Worm (Caenorhabditis elegans) whole organism, mixed stage, embryonic: ENCODE measurements around the gene K07E3.2.
A peak's percentile ranks its signal among the peaks of the same experiment; 100 is the strongest.

ENCODE experiments used
- M03D4.4 ChIP-seq: sonication (generic microtip); optimal IDR thresholded peaks from 2 replicates; lab custom pipeline; 2017; ENCODE audit warnings: mild to moderate bottlenecking, missing genetic modification characterization, missing compliant biosample characterization
- bed-3 ChIP-seq: fragments of 200-800 bp; sonication (Bioruptor generic); optimal IDR thresholded peaks from 3 replicates; lab custom pipeline; 2018; ENCODE audit warnings: mild to moderate bottlenecking, missing genetic modification characterization, moderate library complexity, missing compliant biosample characterization
- blmp-1 ChIP-seq: fragments of 150-350 bp; optimal IDR thresholded peaks from 2 replicates; lab custom pipeline; 2014; ENCODE audit warnings: missing biosample characterization, missing genetic modification characterization
- ceh-39 ChIP-seq: fragments of 150-350 bp; optimal IDR thresholded peaks from 2 replicates; lab custom pipeline; 2014; ENCODE audit warnings: missing biosample characterization, missing genetic modification characterization
- ceh-43 ChIP-seq: fragments of 200-800 bp; sonication (Bioruptor generic); optimal IDR thresholded peaks from 2 replicates; lab custom pipeline; 2018; ENCODE audit warnings: mild to moderate bottlenecking, missing genetic modification characterization, moderate library complexity, missing compliant biosample characterization
- ceh-83 ChIP-seq: fragments of 200-800 bp; sonication (Bioruptor generic); optimal IDR thresholded peaks from 2 replicates; lab custom pipeline; 2018; ENCODE audit warnings: mild to moderate bottlenecking, missing genetic modification characterization, missing compliant biosample characterization
- ces-1 ChIP-seq: fragments of 150-350 bp; optimal IDR thresholded peaks from 2 replicates; lab custom pipeline; 2014; ENCODE audit warnings: missing biosample characterization, missing genetic modification reagents, missing genetic modification characterization
- cnd-1 ChIP-seq: fragments of 200-800 bp; sonication (Bioruptor generic); optimal IDR thresholded peaks from 2 replicates; lab custom pipeline; 2018; ENCODE audit warnings: mild to moderate bottlenecking, missing genetic modification characterization, missing compliant biosample characterization
- drap-1 ChIP-seq: fragments of 200-800 bp; sonication (Bioruptor generic); optimal IDR thresholded peaks from 3 replicates; lab custom pipeline; 2018; ENCODE audit warnings: mild to moderate bottlenecking, missing genetic modification characterization, missing compliant biosample characterization
- elt-1 ChIP-seq: sonication (generic microtip); optimal IDR thresholded peaks from 2 replicates; lab custom pipeline; 2017; ENCODE audit warnings: missing genetic modification characterization, mild to moderate bottlenecking, missing compliant biosample characterization, antibody characterized with exemption, moderate library complexity, borderline replicate concordance; ENCODE audit not compliant: insufficient read depth
- elt-3 ChIP-seq: fragments of 150-350 bp; optimal IDR thresholded peaks from 2 replicates; lab custom pipeline; 2014; ENCODE audit warnings: missing biosample characterization, missing genetic modification characterization
- flh-1 ChIP-seq: fragments of 200-800 bp; sonication (Bioruptor generic); optimal IDR thresholded peaks from 2 replicates; lab custom pipeline; 2018; ENCODE audit warnings: mild to moderate bottlenecking, missing genetic modification characterization, moderate library complexity, missing compliant biosample characterization
- ham-2 ChIP-seq: fragments of 200-800 bp; sonication (Bioruptor generic); optimal IDR thresholded peaks from 2 replicates; lab custom pipeline; 2018; ENCODE audit warnings: mild to moderate bottlenecking, missing genetic modification characterization, missing compliant biosample characterization
- hlh-1 ChIP-seq: fragments of 150-350 bp; optimal IDR thresholded peaks from 2 replicates; lab custom pipeline; 2014; ENCODE audit warnings: missing biosample characterization, missing genetic modification reagents, missing genetic modification characterization
- lin-13 ChIP-seq: fragments of 150-350 bp; optimal IDR thresholded peaks from 2 replicates; lab custom pipeline; 2014; ENCODE audit warnings: missing biosample characterization, missing genetic modification characterization
- lin-32 ChIP-seq: fragments of 200-800 bp; sonication (Bioruptor generic); optimal IDR thresholded peaks from 2 replicates; lab custom pipeline; 2018; ENCODE audit warnings: mild to moderate bottlenecking, missing genetic modification characterization, missing compliant biosample characterization
- lsy-2 ChIP-seq: fragments of 150-350 bp; optimal IDR thresholded peaks from 2 replicates; lab custom pipeline; 2014; ENCODE audit warnings: missing biosample characterization, missing genetic modification characterization
- mab-5 ChIP-seq: fragments of 150-350 bp; optimal IDR thresholded peaks from 2 replicates; lab custom pipeline; 2014; ENCODE audit warnings: missing biosample characterization, missing genetic modification characterization
- mep-1 ChIP-seq: fragments of 150-350 bp; optimal IDR thresholded peaks from 2 replicates; lab custom pipeline; 2017; ENCODE audit warnings: missing biosample characterization, missing genetic modification reagents, missing genetic modification characterization, inconsistent platforms
- mls-2 ChIP-seq: sonication (generic microtip); optimal IDR thresholded peaks from 2 replicates; lab custom pipeline; 2016; ENCODE audit warnings: mild to moderate bottlenecking, missing genetic modification characterization, moderate library complexity, missing compliant biosample characterization
- nhr-12 ChIP-seq: fragments of 150-350 bp; optimal IDR thresholded peaks from 2 replicates; lab custom pipeline; 2014; ENCODE audit warnings: missing biosample characterization, missing genetic modification characterization
- nhr-2 ChIP-seq: fragments of 150-350 bp; optimal IDR thresholded peaks from 2 replicates; lab custom pipeline; 2014; ENCODE audit warnings: missing biosample characterization, missing genetic modification characterization
- nhr-237 ChIP-seq: fragments of 150-350 bp; optimal IDR thresholded peaks from 2 replicates; lab custom pipeline; 2014; ENCODE audit warnings: missing biosample characterization, missing genetic modification characterization
- nhr-28 ChIP-seq: fragments of 150-350 bp; optimal IDR thresholded peaks from 2 replicates; lab custom pipeline; 2014; ENCODE audit warnings: missing biosample characterization, missing genetic modification characterization
- nhr-76 ChIP-seq: sonication (generic microtip); optimal IDR thresholded peaks from 2 replicates; lab custom pipeline; 2017; ENCODE audit warnings: missing biosample characterization, missing genetic modification characterization
- pha-4 ChIP-seq: fragments of 150-350 bp; optimal IDR thresholded peaks from 2 replicates; lab custom pipeline; 2018; ENCODE audit warnings: missing biosample characterization, missing genetic modification reagents, missing genetic modification characterization
- sem-2 ChIP-seq: fragments of 200-800 bp; sonication (Bioruptor generic); optimal IDR thresholded peaks from 2 replicates; lab custom pipeline; 2018; ENCODE audit warnings: mild to moderate bottlenecking, missing genetic modification characterization, missing compliant biosample characterization
- snpc-4 ChIP-seq: fragments of 150-350 bp; optimal IDR thresholded peaks from 2 replicates; lab custom pipeline; 2014; ENCODE audit warnings: missing biosample characterization, missing genetic modification characterization
- sptf-1 ChIP-seq: sonication (generic microtip); optimal IDR thresholded peaks from 2 replicates; lab custom pipeline; 2017; ENCODE audit warnings: mild to moderate bottlenecking, missing genetic modification characterization, moderate library complexity, missing compliant biosample characterization
- tbx-8 ChIP-seq: fragments of 200-800 bp; sonication (Bioruptor generic); optimal IDR thresholded peaks from 2 replicates; lab custom pipeline; 2018; ENCODE audit warnings: mild to moderate bottlenecking, missing genetic modification characterization, moderate library complexity, missing compliant biosample characterization
- unc-120 ChIP-seq: sonication (generic microtip); optimal IDR thresholded peaks from 2 replicates; lab custom pipeline; 2017; ENCODE audit warnings: missing genetic modification characterization, missing compliant biosample characterization; ENCODE audit not compliant: poor library complexity, severe bottlenecking
- unc-39 ChIP-seq: fragments of 150-350 bp; optimal IDR thresholded peaks from 2 replicates; lab custom pipeline; 2014; ENCODE audit warnings: missing biosample characterization, missing genetic modification characterization
- unc-62 ChIP-seq: fragments of 150-350 bp; optimal IDR thresholded peaks from 2 replicates; lab custom pipeline; 2014; ENCODE audit warnings: missing biosample characterization, missing genetic modification reagents, missing genetic modification characterization
- zip-8 ChIP-seq: fragments of 150-350 bp; optimal IDR thresholded peaks from 2 replicates; lab custom pipeline; 2014; ENCODE audit warnings: missing biosample characterization, missing genetic modification characterization
- ztf-11 ChIP-seq: fragments of 150-350 bp; optimal IDR thresholded peaks from 2 replicates; lab custom pipeline; 2014; ENCODE audit warnings: missing biosample characterization, missing genetic modification characterization

The K07E3.2 gene

DNA sequence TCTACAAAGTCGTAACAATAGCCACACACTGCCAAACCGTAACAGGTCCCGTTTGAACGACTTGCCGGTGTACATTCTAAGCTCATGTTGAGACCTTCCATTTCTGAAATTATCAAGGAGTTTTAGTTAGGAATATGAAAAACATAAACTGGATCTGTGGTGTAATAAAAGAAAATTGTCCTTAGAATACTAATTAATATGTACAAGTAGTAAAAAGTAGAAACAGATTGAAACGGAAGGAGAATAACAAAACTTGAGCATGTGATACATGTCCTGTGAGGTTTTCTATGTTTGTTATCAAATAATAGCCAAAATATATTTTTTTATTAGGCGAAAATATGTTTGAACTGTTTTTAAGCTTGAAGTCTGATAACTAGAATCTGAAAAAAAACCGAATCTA lies 25.4 kb downstream of the K07E3.2 start, which contains the start of gene frpr-1:
Gene frpr-1, minus strand, starts transcription at position 101 of the 400 bp plus-strand sequence.
- TF ChIP-seq nhr-237 (no peak), tbx-8 (GFP tag; lab: Kevin White, UChicago) (no peak), cnd-1 (tag; lab: Kevin White, UChicago) (no peak), bed-3 (GFP tag; lab: Kevin White, UChicago) (no peak), unc-39 (tag; lab: Kevin White, UChicago) (no peak)

- TF ChIP-seq tbx-8 (GFP tag; lab: Kevin White, UChicago), result no peak
- no peak for TF ChIP-seq cnd-1 (tag; lab: Kevin White, UChicago)
- TF ChIP-seq nhr-76 (tag; lab: Kevin White, UChicago), result no peak
- no peak for TF ChIP-seq ceh-43 (GFP tag; lab: Kevin White, UChicago)
- TF ChIP-seq ceh-39, result peak; percentile 93
- no peak for TF ChIP-seq mab-5 (tag; lab: Kevin White, UChicago)
- no peak for TF ChIP-seq ces-1
- no peak for TF ChIP-seq elt-3 (tag; lab: Kevin White, UChicago)
- no peak for TF ChIP-seq snpc-4 (tag; lab: Kevin White, UChicago)
- TF ChIP-seq ceh-83 (GFP tag; lab: Kevin White, UChicago), result no peak
- TF ChIP-seq mep-1 (tag; lab: Kevin White, UChicago), result peak; percentile 56
- peak; percentile 19 for TF ChIP-seq nhr-237
- peak; percentile 80 for TF ChIP-seq pha-4
- TF ChIP-seq sptf-1, result no peak
- no peak for TF ChIP-seq M03D4.4 (tag; lab: Kevin White, UChicago)
- no peak for TF ChIP-seq sem-2 (GFP tag; lab: Kevin White, UChicago)
- TF ChIP-seq hlh-1, result peak; percentile 64
- no peak for TF ChIP-seq elt-1 (tag; lab: Kevin White, UChicago)
- TF ChIP-seq lsy-2, result no peak
- no peak for TF ChIP-seq mls-2 (tag; lab: Kevin White, UChicago)
- no peak for TF ChIP-seq unc-39 (tag; lab: Kevin White, UChicago)
- TF ChIP-seq blmp-1, result no peak
- no peak for TF ChIP-seq nhr-28 (tag; lab: Kevin White, UChicago)
- TF ChIP-seq drap-1 (GFP tag; lab: Kevin White, UChicago), result no peak
- no peak for TF ChIP-seq ztf-11 (tag; lab: Kevin White, UChicago)
- TF ChIP-seq ham-2 (GFP tag; lab: Kevin White, UChicago), result peak; percentile 1
- no peak for TF ChIP-seq nhr-2 (tag; lab: Kevin White, UChicago)
- TF ChIP-seq unc-120 (tag; lab: Kevin White, UChicago), result peak; percentile 10
- TF ChIP-seq unc-62, result peak; percentile 20
- no peak for TF ChIP-seq bed-3 (GFP tag; lab: Kevin White, UChicago)
- no peak for TF ChIP-seq flh-1 (GFP tag; lab: Kevin White, UChicago)
- no peak for TF ChIP-seq lin-13 (tag; lab: Kevin White, UChicago)
- no peak for TF ChIP-seq lin-32 (GFP tag; lab: Kevin White, UChicago)
- TF ChIP-seq zip-8 (tag; lab: Kevin White, UChicago), result no peak
- no peak for TF ChIP-seq nhr-12 (tag; lab: Kevin White, UChicago)
Measured at ce11 chrX:8136276-8136891, 32.3 kb downstream of the K07E3.2 start, which contains the start of gene C02B8.6. TSS of gene C02B8.6 (minus strand) at chrX:8136326.

DNA sequence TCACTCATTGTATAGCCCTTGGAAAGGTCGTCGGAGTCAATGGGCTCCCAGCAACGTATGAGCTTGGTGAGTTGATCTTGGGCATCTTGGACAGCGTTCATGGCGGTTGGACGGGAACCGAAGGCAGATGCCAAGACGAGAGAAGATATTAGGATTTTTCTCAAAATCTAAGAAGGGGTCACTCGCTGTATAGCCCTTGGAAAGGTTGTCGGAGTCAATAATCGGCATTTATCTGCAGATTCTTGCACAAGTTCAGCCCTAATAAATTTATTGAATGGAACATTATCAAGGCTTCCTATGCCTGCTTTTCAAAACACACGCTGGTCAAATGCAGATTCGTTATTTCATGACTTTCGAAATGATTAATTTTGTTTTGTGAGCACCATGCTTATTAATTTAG lies 33.7 kb downstream of the K07E3.2 start, which contains the start of gene C02B8.7:
Gene C02B8.7, minus strand, starts transcription at position 101 of the 400 bp plus-strand sequence.
- no peak for TF ChIP-seq mls-2 (tag; lab: Kevin White, UChicago)
- TF ChIP-seq ces-1, result no peak
- no peak for TF ChIP-seq ceh-39
- no peak for TF ChIP-seq elt-3 (tag; lab: Kevin White, UChicago)
- no peak for TF ChIP-seq nhr-76 (tag; lab: Kevin White, UChicago)

DNA sequence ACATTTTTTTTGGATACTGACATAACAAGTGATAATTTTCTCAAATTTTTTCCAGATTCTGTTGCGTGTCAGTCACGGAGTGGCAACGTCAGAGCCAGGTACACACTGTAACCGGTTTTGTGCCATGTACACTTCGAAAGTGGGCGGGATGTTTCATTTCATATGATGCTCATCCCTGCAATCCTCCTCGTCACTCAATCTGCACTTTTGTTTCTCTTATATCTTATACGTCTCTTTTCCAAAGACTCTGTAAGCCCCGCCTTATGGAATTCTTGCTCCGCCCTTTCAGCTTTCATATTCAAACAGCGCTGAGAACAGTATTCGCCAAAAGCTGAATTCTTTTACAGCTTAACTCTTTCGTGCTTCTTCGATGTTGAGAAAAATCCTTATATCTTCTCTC lies 35.0 kb downstream of the K07E3.2 start, which contains the start of gene C02B8.3:
Gene C02B8.3, plus strand, starts transcription at position 301 of the 400 bp plus-strand sequence.
- no peak for TF ChIP-seq bed-3 (GFP tag; lab: Kevin White, UChicago)
- no peak for TF ChIP-seq flh-1 (GFP tag; lab: Kevin White, UChicago)
- TF ChIP-seq elt-1 (tag; lab: Kevin White, UChicago), result no peak
- TF ChIP-seq elt-3 (tag; lab: Kevin White, UChicago), result no peak
- TF ChIP-seq ceh-83 (GFP tag; lab: Kevin White, UChicago), result no peak
- TF ChIP-seq zip-8 (tag; lab: Kevin White, UChicago), result no peak
- no peak for TF ChIP-seq pha-4
